Fruit fly (Drosophila melanogaster) whole organism, embryonic: ENCODE results near the gene CG7906.

Experiments used
- ATbp ChIP-seq: fragments of 200-800 bp; sonication (Bioruptor generic); optimal IDR thresholded peaks from 2 replicates; lab custom pipeline; 2017; ENCODE audit warnings: missing biosample characterization, mild to moderate bottlenecking, missing genetic modification characterization, missing genetic modification reagents
- Atf3 ChIP-seq: fragments of 200-800 bp; sonication (Bioruptor generic); optimal IDR thresholded peaks from 3 replicates; lab custom pipeline; 2016; ENCODE audit warnings: missing biosample characterization, missing genetic modification characterization
- BEAF-32 ChIP-seq: fragments of 200-800 bp; sonication (Bioruptor generic); optimal IDR thresholded peaks from 3 replicates; lab custom pipeline; 2017; ENCODE audit warnings: missing biosample characterization, missing genetic modification characterization, mild to moderate bottlenecking, moderate library complexity, missing genetic modification reagents
- Bgb ChIP-seq: fragments of 200-800 bp; sonication (Bioruptor generic); IDR thresholded peaks from 2 replicates; pipeline ENCODE4 v1.3.6; 2022; ENCODE audit warnings: missing biosample characterization, missing genetic modification characterization; ENCODE audit not compliant: partially characterized antibody
- C15 ChIP-seq: fragments of 200-800 bp; sonication (Bioruptor generic); IDR thresholded peaks from 3 replicates; pipeline ENCODE4 v1.3.6; 2022; ENCODE audit warnings: missing biosample characterization, missing genetic modification characterization
- CG10274 ChIP-seq: fragments of 200-800 bp; sonication (Bioruptor generic); optimal IDR thresholded peaks from 3 replicates; lab custom pipeline; 2017; ENCODE audit warnings: missing biosample characterization, mild to moderate bottlenecking, missing genetic modification characterization
- CG10321 ChIP-seq: fragments of 200-800 bp; sonication (Bioruptor generic); IDR thresholded peaks from 2 replicates; pipeline ENCODE4 v1.3.6; 2022; ENCODE audit warnings: missing biosample characterization, missing genetic modification characterization
- CG10565 ChIP-seq: fragments of 200-800 bp; sonication (Bioruptor generic); optimal IDR thresholded peaks from 3 replicates; lab custom pipeline; 2016; ENCODE audit warnings: missing biosample characterization, mild to moderate bottlenecking, missing genetic modification characterization
- CG11504 ChIP-seq: fragments of 200-800 bp; sonication (Bioruptor generic); optimal IDR thresholded peaks from 3 replicates; lab custom pipeline; 2019; ENCODE audit warnings: missing biosample characterization, mild to moderate bottlenecking, missing genetic modification characterization, moderate library complexity
- CG11695 ChIP-seq: fragments of 200-800 bp; sonication (Bioruptor generic); IDR thresholded peaks from 3 replicates; pipeline ENCODE4 v1.3.6; 2022; ENCODE audit warnings: missing biosample characterization, missing genetic modification characterization
- CG13287 ChIP-seq: fragments of 200-800 bp; sonication (Bioruptor generic); IDR thresholded peaks from 2 replicates; pipeline ENCODE4 v1.3.6; 2022; ENCODE audit warnings: missing biosample characterization, missing genetic modification characterization; ENCODE audit not compliant: partially characterized antibody
- CG13624 ChIP-seq: fragments of 200-800 bp; sonication (Bioruptor generic); optimal IDR thresholded peaks from 2 replicates; lab custom pipeline; 2016; ENCODE audit warnings: missing biosample characterization, missing genetic modification characterization
- CG14710 ChIP-seq: fragments of 200-800 bp; sonication (Bioruptor generic); optimal IDR thresholded peaks from 3 replicates; lab custom pipeline; 2019; ENCODE audit warnings: missing biosample characterization, mild to moderate bottlenecking, missing genetic modification characterization, moderate library complexity
- CG17328 ChIP-seq: fragments of 200-800 bp; sonication (Bioruptor generic); IDR thresholded peaks from 2 replicates; pipeline ENCODE4 v1.3.6; 2022; ENCODE audit warnings: missing biosample characterization, missing genetic modification characterization
- CG17568 ChIP-seq: fragments of 200-800 bp; sonication (Bioruptor generic); optimal IDR thresholded peaks from 2 replicates; lab custom pipeline; 2018; ENCODE audit warnings: missing biosample characterization, mild to moderate bottlenecking, missing genetic modification characterization, moderate library complexity
- CG1792 ChIP-seq: fragments of 200-800 bp; sonication (Bioruptor generic); optimal IDR thresholded peaks from 2 replicates; lab custom pipeline; 2016; ENCODE audit warnings: missing biosample characterization, missing genetic modification characterization
- CG18619 ChIP-seq: fragments of 200-800 bp; sonication (Bioruptor generic); optimal IDR thresholded peaks from 3 replicates; lab custom pipeline; 2017; ENCODE audit warnings: missing biosample characterization, mild to moderate bottlenecking, missing genetic modification characterization
- CG3838 ChIP-seq: fragments of 200-800 bp; sonication (Bioruptor generic); optimal IDR thresholded peaks from 3 replicates; lab custom pipeline; 2016; ENCODE audit warnings: missing biosample characterization, missing genetic modification characterization
- CG3847 ChIP-seq: fragments of 200-800 bp; sonication (Bioruptor generic); IDR thresholded peaks from 2 replicates; pipeline ENCODE4 v1.3.6; 2022; ENCODE audit warnings: missing biosample characterization, missing genetic modification characterization
- CG4617 ChIP-seq: fragments of 200-800 bp; sonication (Bioruptor generic); optimal IDR thresholded peaks from 3 replicates; lab custom pipeline; 2016; ENCODE audit warnings: missing biosample characterization, missing genetic modification characterization, borderline replicate concordance
- CG5245 ChIP-seq: fragments of 200-800 bp; sonication (Bioruptor generic); optimal IDR thresholded peaks from 3 replicates; lab custom pipeline; 2016; ENCODE audit warnings: missing biosample characterization, missing genetic modification characterization
- CG7271 ChIP-seq: fragments of 200-800 bp; sonication (Bioruptor generic); optimal IDR thresholded peaks from 2 replicates; lab custom pipeline; 2018; ENCODE audit warnings: missing biosample characterization, mild to moderate bottlenecking, missing genetic modification characterization, moderate library complexity
- CG8478 ChIP-seq: fragments of >200 bp; optimal IDR thresholded peaks from 2 replicates; lab custom pipeline; 2018
- D ChIP-seq, 2 experiments: fragments of 200-800 bp in 1 of 2; fragments of >200 bp in 1 of 2; sonication (Bioruptor generic) in 1 of 2; optimal IDR thresholded peaks; 2 replicates in 1 of 2; 3 replicates in 1 of 2; lab custom pipeline; 2017; ENCODE audit warnings: mild to moderate bottlenecking in 1 of 2, missing biosample characterization in 1 of 2, missing genetic modification characterization in 1 of 2, missing genetic modification reagents in 1 of 2
- D19A ChIP-seq: fragments of 200-800 bp; optimal IDR thresholded peaks from 3 replicates; lab custom pipeline; 2019; ENCODE audit warnings: missing biosample characterization, mild to moderate bottlenecking, missing genetic modification characterization, moderate library complexity
- Dfd ChIP-seq, 2 experiments: fragments of >200 bp; optimal IDR thresholded peaks; 2 replicates each; lab custom pipeline; 2017; ENCODE audit warnings: missing biosample characterization in 2 of 2, missing genetic modification characterization in 2 of 2
- Doc2 ChIP-seq: fragments of 200-800 bp; sonication (Bioruptor generic); IDR thresholded peaks from 2 replicates; pipeline ENCODE4 v1.3.6; 2022; ENCODE audit warnings: missing biosample characterization, missing genetic modification characterization
- E2f1 ChIP-seq: fragments of 200-800 bp; sonication (Bioruptor generic); IDR thresholded peaks from 2 replicates; pipeline ENCODE4 v1.3.6; 2022; ENCODE audit warnings: missing biosample characterization, missing genetic modification characterization
- Gsc ChIP-seq: fragments of 200-800 bp; sonication (Bioruptor generic); IDR thresholded peaks from 2 replicates; pipeline ENCODE4 v1.3.6; 2022; ENCODE audit warnings: missing biosample characterization, missing genetic modification characterization
- Gug ChIP-seq: fragments of 200-800 bp; sonication (Bioruptor generic); IDR thresholded peaks from 4 replicates; pipeline ENCODE4 v1.3.6; 2022; ENCODE audit warnings: missing biosample characterization, missing genetic modification characterization
- Lhr ChIP-seq: fragments of 200-800 bp; sonication (Bioruptor generic); optimal IDR thresholded peaks from 3 replicates; lab custom pipeline; 2017; ENCODE audit warnings: mild to moderate bottlenecking, missing biosample characterization, missing genetic modification reagents, missing genetic modification characterization
- Mrtf ChIP-seq: fragments of 200-800 bp; sonication (Bioruptor generic); IDR thresholded peaks from 3 replicates; pipeline ENCODE4 v1.3.6; 2022; ENCODE audit warnings: missing biosample characterization, missing genetic modification characterization
- Myb ChIP-seq: fragments of 200-800 bp; sonication (Bioruptor generic); optimal IDR thresholded peaks from 2 replicates; lab custom pipeline; 2016; ENCODE audit warnings: missing biosample characterization, missing genetic modification characterization
- Pdp1 ChIP-seq, 2 experiments: fragments of 200-800 bp; sonication (Bioruptor generic); optimal IDR thresholded peaks; 3 replicates each; lab custom pipeline; 2016; ENCODE audit warnings: missing biosample characterization in 2 of 2, missing genetic modification characterization in 2 of 2, mild to moderate bottlenecking in 1 of 2, moderate library complexity in 1 of 2
- Rfx ChIP-seq: fragments of 200-800 bp; sonication (Bioruptor generic); IDR thresholded peaks from 2 replicates; pipeline ENCODE4 v1.3.6; 2022; ENCODE audit warnings: missing biosample characterization, missing genetic modification characterization
- cg ChIP-seq: fragments of 200-800 bp; sonication (Bioruptor generic); optimal IDR thresholded peaks from 3 replicates; lab custom pipeline; 2019; ENCODE audit warnings: missing biosample characterization, mild to moderate bottlenecking, missing genetic modification characterization, moderate library complexity
- dati ChIP-seq: fragments of 200-800 bp; sonication (Bioruptor generic); IDR thresholded peaks from 2 replicates; pipeline ENCODE4 v1.3.6; 2022; ENCODE audit warnings: missing biosample characterization, missing genetic modification characterization
- dmrt11E ChIP-seq: fragments of 200-800 bp; sonication (Bioruptor generic); optimal IDR thresholded peaks from 3 replicates; lab custom pipeline; 2018; ENCODE audit warnings: missing biosample characterization, mild to moderate bottlenecking, missing genetic modification characterization, moderate library complexity
- gce ChIP-seq: fragments of 200-800 bp; sonication (Bioruptor generic); IDR thresholded peaks from 3 replicates; pipeline ENCODE4 v1.3.6; 2022; ENCODE audit warnings: missing biosample characterization, missing genetic modification characterization
- gcm ChIP-seq: fragments of 200-800 bp; sonication (Bioruptor generic); optimal IDR thresholded peaks from 2 replicates; lab custom pipeline; 2019; ENCODE audit warnings: missing biosample characterization, mild to moderate bottlenecking, missing genetic modification characterization, moderate library complexity
- gfzf ChIP-seq: fragments of 200-800 bp; sonication (Bioruptor generic); optimal IDR thresholded peaks from 2 replicates; lab custom pipeline; 2016; ENCODE audit warnings: missing biosample characterization, mild to moderate bottlenecking, missing genetic modification characterization, moderate library complexity
- her ChIP-seq: fragments of 200-800 bp; sonication (Bioruptor generic); optimal IDR thresholded peaks from 2 replicates; lab custom pipeline; 2016; ENCODE audit warnings: missing biosample characterization, missing genetic modification characterization
- inv ChIP-seq: fragments of 200-800 bp; sonication (Bioruptor generic); IDR thresholded peaks from 2 replicates; pipeline ENCODE4 v1.3.6; 2022; ENCODE audit warnings: missing biosample characterization, missing genetic modification characterization; ENCODE audit not compliant: partially characterized antibody
- lab ChIP-seq: fragments of 200-800 bp; sonication (Bioruptor generic); optimal IDR thresholded peaks from 3 replicates; lab custom pipeline; 2017; ENCODE audit warnings: missing biosample characterization, missing genetic modification characterization, mild to moderate bottlenecking, moderate library complexity, missing genetic modification reagents
- lbe ChIP-seq: fragments of 200-800 bp; sonication (Bioruptor generic); optimal IDR thresholded peaks from 2 replicates; lab custom pipeline; 2016; ENCODE audit warnings: missing biosample characterization, mild to moderate bottlenecking, missing genetic modification characterization
- maf-S ChIP-seq: fragments of 200-800 bp; sonication (Bioruptor generic); optimal IDR thresholded peaks from 2 replicates; lab custom pipeline; 2016; ENCODE audit warnings: missing biosample characterization, missing genetic modification characterization
- odd ChIP-seq: fragments of 200-800 bp; sonication (Bioruptor generic); optimal IDR thresholded peaks from 2 replicates; lab custom pipeline; 2017; ENCODE audit warnings: missing biosample characterization, mild to moderate bottlenecking, missing genetic modification characterization
- onecut ChIP-seq: fragments of 200-800 bp; sonication (Bioruptor generic); IDR thresholded peaks from 2 replicates; pipeline ENCODE4 v1.3.6; 2022; ENCODE audit warnings: missing biosample characterization, missing genetic modification characterization
- pnt ChIP-seq: fragments of 200-800 bp; sonication (Bioruptor generic); optimal IDR thresholded peaks from 3 replicates; lab custom pipeline; 2016; ENCODE audit warnings: missing biosample characterization, missing genetic modification characterization
- sr ChIP-seq: fragments of 200-800 bp; sonication (Bioruptor generic); IDR thresholded peaks from 3 replicates; pipeline ENCODE4 v1.3.6; 2022; ENCODE audit warnings: missing biosample characterization, missing genetic modification characterization
- zfh2 ChIP-seq: fragments of 200-800 bp; sonication (Bioruptor generic); optimal IDR thresholded peaks from 2 replicates; lab custom pipeline; 2016; ENCODE audit warnings: missing biosample characterization, missing genetic modification characterization

Gene CG7906

dm6 chr3L:14195714-14196113 is 40.7 kb upstream of the CG7906 start (continued):
- TF ChIP-seq Gsc = no peak
- no peak for TF ChIP-seq Gug (GFP tag; lab: Robert Waterston, UW)
- no peak for TF ChIP-seq gfzf
- TF ChIP-seq BEAF-32 (GFP tag; lab: Kevin White, UChicago) = no peak
- TF ChIP-seq CG5245 (GFP tag; lab: Kevin White, UChicago) = no peak
- peak; percentile 79 for TF ChIP-seq lab (GFP tag; lab: Kevin White, UChicago)
- TF ChIP-seq CG11504 (tag; lab: Kevin White, UChicago) = peak; percentile 44
- peak; percentile 81 for TF ChIP-seq CG17568 (GFP tag; lab: Kevin White, UChicago)
- TF ChIP-seq CG1792 (GFP tag; lab: Kevin White, UChicago) = no peak
- no peak for TF ChIP-seq C15 (GFP tag; lab: Robert Waterston, UW)
- TF ChIP-seq odd (GFP tag; lab: Kevin White, UChicago) = peak; percentile 73
- TF ChIP-seq CG14710 (tag; lab: Kevin White, UChicago) = peak; percentile 26
- no peak for TF ChIP-seq CG3847 (GFP tag; lab: Robert Waterston, UW)
- peak in 1 of 2 experiments; percentile 16 for TF ChIP-seq Pdp1 (GFP tag; optimal IDR thresholded peaks at IDR 0.05; lab: Kevin White, UChicago)
- peak; percentile 2 for TF ChIP-seq her (GFP tag; lab: Kevin White, UChicago)
- TF ChIP-seq inv (GFP tag; lab: Robert Waterston, UW) = no peak
- no peak; the same call in 1 of the 2 replicates for TF ChIP-seq onecut
- TF ChIP-seq dmrt11E = peak; percentile 10
- no peak for TF ChIP-seq Dfd (GFP tag; optimal IDR thresholded peaks at IDR 0.05; lab: Kevin White, UChicago)
- TF ChIP-seq pnt (GFP tag; lab: Kevin White, UChicago) = peak; percentile 2
- no peak for TF ChIP-seq Bgb
- no peak for TF ChIP-seq CG4617 (GFP tag; lab: Kevin White, UChicago)
- no peak for TF ChIP-seq Myb (GFP tag; lab: Kevin White, UChicago)
- peak; percentile 15 for TF ChIP-seq CG18619 (GFP tag; lab: Kevin White, UChicago)
- no peak for TF ChIP-seq CG13287 (GFP tag; lab: Robert Waterston, UW)
- peak; percentile 23 for TF ChIP-seq gcm
- no peak for TF ChIP-seq CG3838 (GFP tag; lab: Kevin White, UChicago)
- TF ChIP-seq CG11695 = no peak
- TF ChIP-seq CG8478 = no peak
- no peak for TF ChIP-seq Atf3 (GFP tag; lab: Kevin White, UChicago)
- TF ChIP-seq CG17328 (GFP tag; lab: Robert Waterston, UW) = 0 out of 2 replicates have a peak, but pooled peaks have one; percentile 12
- peak; percentile 20 for TF ChIP-seq D19A (tag; lab: Kevin White, UChicago)
- TF ChIP-seq lbe = no peak
- TF ChIP-seq dati (GFP tag; lab: Robert Waterston, UW) = no peak
- TF ChIP-seq Rfx = no peak
- TF ChIP-seq sr (GFP tag; lab: Robert Waterston, UW) = peak; percentile 76; the same call in 2 of the 3 replicates
- no peak for TF ChIP-seq gce (GFP tag; lab: Robert Waterston, UW)
- TF ChIP-seq ATbp (GFP tag; lab: Kevin White, UChicago) = peak; percentile 75
- no peak for TF ChIP-seq E2f1
- no peak for TF ChIP-seq CG10565 (GFP tag; lab: Kevin White, UChicago)
- no peak for TF ChIP-seq CG7271
- TF ChIP-seq maf-S (GFP tag; lab: Kevin White, UChicago) = no peak
- no peak for TF ChIP-seq D (optimal IDR thresholded peaks at IDR 0.05; lab: Kevin White, UChicago)
- peak; percentile 54 for TF ChIP-seq D (GFP tag; optimal IDR thresholded peaks at IDR 0.05; lab: Kevin White, UChicago)
- peak; percentile 10 for TF ChIP-seq Lhr (GFP tag; lab: Kevin White, UChicago)
- TF ChIP-seq zfh2 (GFP tag; lab: Kevin White, UChicago) = no peak
- no peak for TF ChIP-seq Mrtf (GFP tag; lab: Robert Waterston, UW)
- no peak for TF ChIP-seq CG10274 (GFP tag; lab: Kevin White, UChicago)
- no peak for TF ChIP-seq CG13624 (GFP tag; lab: Kevin White, UChicago)
- TF ChIP-seq cg (GFP tag; lab: Kevin White, UChicago) = no peak
- 0 out of 2 replicates have a peak, but pooled peaks have one; percentile 26 for TF ChIP-seq CG10321 (GFP tag; lab: Robert Waterston, UW)
- TF ChIP-seq Doc2 (GFP tag; lab: Robert Waterston, UW) = no peak
